Worm (Caenorhabditis elegans) whole organism, late embryonic: ENCODE measurements around the gene M04B2.4.

ENCODE experiments used
- C38D4.7 ChIP-seq: fragments of 200-800 bp; sonication (Bioruptor generic); optimal IDR thresholded peaks from 2 replicates; lab custom pipeline; 2018; ENCODE audit warnings: mild to moderate bottlenecking, missing genetic modification characterization, moderate library complexity, missing compliant biosample characterization
- K02D7.2 ChIP-seq: sonication (generic microtip); optimal IDR thresholded peaks from 2 replicates; lab custom pipeline; 2017; ENCODE audit warnings: mild to moderate bottlenecking, missing genetic modification characterization, missing compliant biosample characterization
- T23F11.4 ChIP-seq: fragments of 200-800 bp; sonication (Bioruptor generic); optimal IDR thresholded peaks from 2 replicates; lab custom pipeline; 2018; ENCODE audit warnings: mild to moderate bottlenecking, missing genetic modification characterization, missing compliant biosample characterization
- ahr-1 ChIP-seq: sonication (generic microtip); optimal IDR thresholded peaks from 2 replicates; lab custom pipeline; 2016; ENCODE audit warnings: missing genetic modification characterization, missing compliant biosample characterization
- ceh-19 ChIP-seq: fragments of 200-800 bp; sonication (Bioruptor generic); optimal IDR thresholded peaks from 2 replicates; lab custom pipeline; 2018; ENCODE audit warnings: mild to moderate bottlenecking, missing genetic modification characterization, missing compliant biosample characterization
- ceh-2 ChIP-seq: sonication (generic microtip); optimal IDR thresholded peaks from 2 replicates; lab custom pipeline; 2016; ENCODE audit warnings: missing genotype, missing genetic modification characterization, missing compliant biosample characterization
- ceh-22 ChIP-seq: sonication (generic microtip); optimal IDR thresholded peaks from 2 replicates; lab custom pipeline; 2017; ENCODE audit warnings: missing biosample characterization, missing genetic modification characterization
- ceh-30 ChIP-seq: fragments of 150-350 bp; optimal IDR thresholded peaks from 2 replicates; lab custom pipeline; 2014; ENCODE audit warnings: missing biosample characterization, missing genetic modification characterization
- ceh-31 ChIP-seq: sonication (generic microtip); optimal IDR thresholded peaks from 2 replicates; lab custom pipeline; 2016; ENCODE audit warnings: missing genetic modification characterization, missing compliant biosample characterization
- ceh-34 ChIP-seq: sonication (generic microtip); optimal IDR thresholded peaks from 2 replicates; lab custom pipeline; 2016; ENCODE audit warnings: mild to moderate bottlenecking, missing genetic modification characterization, missing compliant biosample characterization
- ceh-48 ChIP-seq: sonication (generic microtip); optimal IDR thresholded peaks from 2 replicates; lab custom pipeline; 2016; ENCODE audit warnings: missing genetic modification characterization, inconsistent platforms, missing compliant biosample characterization
- dmd-4 ChIP-seq: sonication (generic microtip); optimal IDR thresholded peaks from 2 replicates; lab custom pipeline; 2016; ENCODE audit warnings: borderline replicate concordance, missing genetic modification characterization, missing compliant biosample characterization
- dve-1 ChIP-seq: sonication (generic microtip); optimal IDR thresholded peaks from 2 replicates; lab custom pipeline; 2017; ENCODE audit warnings: antibody characterized with exemption, mild to moderate bottlenecking, missing genetic modification characterization, missing compliant biosample characterization
- elt-2 ChIP-seq: sonication (generic microtip); optimal IDR thresholded peaks from 2 replicates; lab custom pipeline; 2016; ENCODE audit warnings: missing genetic modification reagents, missing genetic modification characterization, missing compliant biosample characterization
- elt-4 ChIP-seq: sonication (generic microtip); optimal IDR thresholded peaks from 2 replicates; lab custom pipeline; 2016; ENCODE audit warnings: missing genetic modification characterization, missing compliant biosample characterization
- gmeb-2 ChIP-seq: sonication (generic microtip); optimal IDR thresholded peaks from 2 replicates; lab custom pipeline; 2016; ENCODE audit warnings: missing genetic modification characterization, inconsistent platforms, missing compliant biosample characterization
- hlh-13 ChIP-seq: fragments of 200-800 bp; sonication (Bioruptor generic); optimal IDR thresholded peaks from 2 replicates; lab custom pipeline; 2018; ENCODE audit warnings: mild to moderate bottlenecking, missing genetic modification characterization, missing compliant biosample characterization
- hlh-15 ChIP-seq: sonication (generic microtip); optimal IDR thresholded peaks from 2 replicates; lab custom pipeline; 2016; ENCODE audit warnings: missing genetic modification characterization, missing compliant biosample characterization
- hlh-30 ChIP-seq: sonication (generic microtip); optimal IDR thresholded peaks from 2 replicates; lab custom pipeline; 2017; ENCODE audit warnings: antibody characterized with exemption, missing genetic modification characterization, missing compliant biosample characterization; ENCODE audit not compliant: insufficient read depth
- hlh-6 ChIP-seq: sonication (generic microtip); optimal IDR thresholded peaks from 2 replicates; lab custom pipeline; 2016; ENCODE audit warnings: missing genotype, missing genetic modification characterization, missing compliant biosample characterization
- lim-6 ChIP-seq: sonication (generic microtip); optimal IDR thresholded peaks from 2 replicates; lab custom pipeline; 2016; ENCODE audit warnings: missing genetic modification characterization, missing compliant biosample characterization
- madf-2 ChIP-seq: sonication (generic microtip); optimal IDR thresholded peaks from 2 replicates; lab custom pipeline; 2017; ENCODE audit warnings: missing genetic modification characterization, missing compliant biosample characterization
- mec-3 ChIP-seq: sonication (generic microtip); optimal IDR thresholded peaks from 2 replicates; lab custom pipeline; 2016; ENCODE audit warnings: borderline replicate concordance, missing genetic modification characterization, missing compliant biosample characterization
- nfya-1 ChIP-seq: sonication (generic microtip); optimal IDR thresholded peaks from 2 replicates; lab custom pipeline; 2017; ENCODE audit warnings: missing genetic modification characterization, mild to moderate bottlenecking, missing compliant biosample characterization, antibody characterized with exemption, moderate library complexity
- nhr-11 ChIP-seq: fragments of 150-350 bp; optimal IDR thresholded peaks from 2 replicates; lab custom pipeline; 2014; ENCODE audit warnings: missing biosample characterization, missing genetic modification characterization
- odd-2 ChIP-seq: sonication (generic microtip); optimal IDR thresholded peaks from 2 replicates; lab custom pipeline; 2017; ENCODE audit warnings: antibody characterized with exemption, mild to moderate bottlenecking, missing genetic modification characterization, missing compliant biosample characterization
- pag-3 ChIP-seq: sonication (generic microtip); optimal IDR thresholded peaks from 2 replicates; lab custom pipeline; 2016; ENCODE audit warnings: missing compliant biosample characterization, missing genetic modification characterization, borderline replicate concordance
- pat-9 ChIP-seq: fragments of 200-800 bp; sonication (Bioruptor generic); optimal IDR thresholded peaks from 2 replicates; lab custom pipeline; 2018; ENCODE audit warnings: mild to moderate bottlenecking, missing genetic modification characterization, moderate library complexity, missing compliant biosample characterization
- pha-4 ChIP-seq: fragments of 150-350 bp; optimal IDR thresholded peaks from 2 replicates; lab custom pipeline; 2018; ENCODE audit warnings: missing biosample characterization, missing genetic modification reagents, missing genetic modification characterization
- pqm-1 ChIP-seq: sonication (generic microtip); optimal IDR thresholded peaks from 2 replicates; lab custom pipeline; 2016; ENCODE audit warnings: missing genetic modification characterization, missing compliant biosample characterization
- ref-2 ChIP-seq: sonication (generic microtip); optimal IDR thresholded peaks from 2 replicates; lab custom pipeline; 2016; ENCODE audit warnings: missing genetic modification characterization, missing compliant biosample characterization
- rnt-1 ChIP-seq: sonication (generic microtip); optimal IDR thresholded peaks from 2 replicates; lab custom pipeline; 2016; ENCODE audit warnings: missing genetic modification characterization, missing compliant biosample characterization
- sox-2 ChIP-seq: fragments of 200-800 bp; sonication (Bioruptor generic); IDR thresholded peaks from 2 replicates; pipeline ENCODE4 v1.3.6; 2022; ENCODE audit warnings: missing genetic modification reagents, missing genetic modification characterization, missing compliant biosample characterization
- sox-4 ChIP-seq: sonication (generic microtip); optimal IDR thresholded peaks from 2 replicates; lab custom pipeline; 2017; ENCODE audit warnings: mild to moderate bottlenecking, missing genetic modification characterization, inconsistent platforms, missing compliant biosample characterization
- tbx-2 ChIP-seq: sonication (generic microtip); optimal IDR thresholded peaks from 2 replicates; lab custom pipeline; 2016; ENCODE audit warnings: missing genetic modification characterization, missing compliant biosample characterization
- tbx-7 ChIP-seq: sonication (generic microtip); optimal IDR thresholded peaks from 2 replicates; lab custom pipeline; 2016; ENCODE audit warnings: missing genotype, missing genetic modification characterization, missing compliant biosample characterization
- ttx-3 ChIP-seq: sonication (generic microtip); optimal IDR thresholded peaks from 2 replicates; lab custom pipeline; 2016; ENCODE audit warnings: missing genetic modification reagents, missing genetic modification characterization, missing compliant biosample characterization
- unc-3 ChIP-seq, 2 experiments: fragments of 200-800 bp in 1 of 2; sonication (Bioruptor generic) in 1 of 2; sonication (generic microtip) in 1 of 2; conservative IDR thresholded peaks in 1 of 2; optimal IDR thresholded peaks in 1 of 2; 2 replicates each; pipeline versions ENCODE4 v1.3.6 to Lab custom; 2016 to 2022; ENCODE audit warnings: missing compliant biosample characterization in 2 of 2, missing genetic modification characterization in 2 of 2, missing genetic modification reagents in 1 of 2
- unc-42 ChIP-seq: sonication (generic microtip); optimal IDR thresholded peaks from 2 replicates; lab custom pipeline; 2016; ENCODE audit warnings: missing genotype, missing genetic modification characterization, missing compliant biosample characterization
- unc-55 ChIP-seq: sonication (generic microtip); optimal IDR thresholded peaks from 2 replicates; lab custom pipeline; 2017; ENCODE audit warnings: missing biosample characterization, missing genetic modification reagents, missing genetic modification characterization
- unc-86 ChIP-seq: sonication (generic microtip); optimal IDR thresholded peaks from 2 replicates; lab custom pipeline; 2016; ENCODE audit warnings: missing genetic modification characterization, missing compliant biosample characterization
- zip-5 ChIP-seq: sonication (generic microtip); optimal IDR thresholded peaks from 2 replicates; lab custom pipeline; 2016; ENCODE audit warnings: missing genetic modification characterization, missing compliant biosample characterization

The M04B2.4 gene

DNA sequence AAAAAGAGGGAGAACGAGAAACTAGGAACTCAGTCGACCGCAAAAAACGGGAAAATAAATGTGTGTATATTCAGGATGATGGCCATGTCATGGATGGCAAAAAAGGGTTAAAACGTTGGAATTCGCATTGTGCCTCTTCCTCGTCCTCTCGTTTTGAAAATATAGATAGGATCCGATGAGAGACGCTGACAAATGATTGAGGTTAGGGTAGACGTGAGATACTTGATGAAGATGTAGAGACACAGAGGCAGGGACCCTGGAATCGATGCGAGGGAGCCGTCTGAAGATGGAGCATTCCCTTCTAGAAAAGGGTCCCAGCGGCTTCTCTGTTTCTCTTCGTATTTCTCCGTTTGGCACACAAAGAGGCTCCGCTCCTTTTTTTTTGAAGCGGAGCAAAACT, 25.9 kb downstream of the M04B2.4 start:
- no peak for TF ChIP-seq pat-9 (tag; lab: Kevin White, UChicago)
- TF ChIP-seq ceh-19 (GFP tag; lab: Kevin White, UChicago) = peak; percentile 14
- TF ChIP-seq unc-42 (tag; lab: Kevin White, UChicago) = peak; percentile 64
- no peak for TF ChIP-seq pag-3
- no peak for TF ChIP-seq hlh-6 (tag; lab: Kevin White, UChicago)
- TF ChIP-seq ceh-22 = no peak
- peak; percentile 10 for TF ChIP-seq ceh-31
- TF ChIP-seq hlh-30 (tag; lab: Kevin White, UChicago) = no peak
- TF ChIP-seq ceh-48 (tag; lab: Kevin White, UChicago) = peak; percentile 50
- no peak for TF ChIP-seq tbx-7 (tag; lab: Kevin White, UChicago)
- no peak for TF ChIP-seq elt-4

DNA sequence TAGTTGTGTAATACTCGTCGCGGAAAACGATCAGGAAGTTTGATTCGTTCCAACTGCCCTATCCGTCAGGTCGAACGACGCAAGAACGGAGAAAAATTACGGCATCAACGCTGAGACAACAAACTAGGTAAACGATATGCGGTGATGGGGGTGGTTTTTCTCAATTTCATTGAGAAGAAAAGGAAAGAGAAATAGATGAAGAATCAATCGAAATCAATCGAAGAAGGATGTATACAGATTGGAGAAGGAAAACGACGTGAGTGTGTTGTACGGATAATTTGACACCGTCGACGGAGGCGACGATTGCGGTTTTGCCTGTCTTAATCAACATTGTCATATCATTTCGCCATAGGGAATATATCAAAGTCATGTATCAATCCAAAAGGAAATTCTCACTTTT, 26.9 kb downstream of the M04B2.4 start:
- TF ChIP-seq ttx-3 (tag; lab: Kevin White, UChicago) (no peak), dmd-4 (tag; lab: Kevin White, UChicago) (no peak), ceh-31 (no peak), nhr-11 (no peak), hlh-6 (tag; lab: Kevin White, UChicago) (no peak), elt-2 (tag; lab: Kevin White, UChicago) (no peak), rnt-1 (tag; lab: Kevin White, UChicago) (no peak)

DNA sequence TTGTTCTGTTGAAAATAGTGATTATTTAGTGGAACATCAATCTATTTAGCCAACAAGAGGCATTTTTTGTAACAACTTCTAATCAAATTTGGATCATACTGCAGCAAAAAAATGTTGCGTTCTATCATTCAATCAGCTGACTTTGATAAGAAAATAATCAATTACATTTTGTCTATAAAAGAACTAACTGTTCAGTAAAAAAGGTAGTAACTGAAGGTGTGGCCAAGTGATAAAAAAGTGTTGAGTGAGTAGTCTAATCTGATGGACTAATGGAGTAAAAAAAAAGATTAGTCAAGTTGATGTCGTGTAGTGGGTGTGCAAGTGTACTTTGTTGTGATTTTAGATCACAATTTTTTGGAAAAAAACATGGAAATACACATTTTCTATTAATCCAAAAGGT, 28.5 kb downstream of the M04B2.4 start:
- no peak for TF ChIP-seq unc-3 (GFP tag; conservative IDR thresholded peaks at IDR 0.05; lab: Robert Waterston, UW)
- no peak for TF ChIP-seq unc-3 (tag; optimal IDR thresholded peaks at IDR 0.05; lab: Kevin White, UChicago)
- no peak for TF ChIP-seq ref-2 (tag; lab: Kevin White, UChicago)
- no peak for TF ChIP-seq dve-1 (tag; lab: Kevin White, UChicago)
- TF ChIP-seq K02D7.2 (tag; lab: Kevin White, UChicago) = no peak
- TF ChIP-seq ceh-2 = no peak
- no peak for TF ChIP-seq ceh-30 (tag; lab: Kevin White, UChicago)
- TF ChIP-seq zip-5 (tag; lab: Kevin White, UChicago) = no peak
- no peak for TF ChIP-seq nfya-1 (tag; lab: Kevin White, UChicago)
- TF ChIP-seq ceh-34 (tag; lab: Kevin White, UChicago) = no peak
- TF ChIP-seq elt-4 = no peak
- TF ChIP-seq gmeb-2 (tag; lab: Kevin White, UChicago) = no peak
- TF ChIP-seq sox-2 (GFP tag; lab: Robert Waterston, UW) = no peak
- TF ChIP-seq lim-6 (tag; lab: Kevin White, UChicago) = no peak
- no peak for TF ChIP-seq mec-3 (tag; lab: Kevin White, UChicago)

DNA sequence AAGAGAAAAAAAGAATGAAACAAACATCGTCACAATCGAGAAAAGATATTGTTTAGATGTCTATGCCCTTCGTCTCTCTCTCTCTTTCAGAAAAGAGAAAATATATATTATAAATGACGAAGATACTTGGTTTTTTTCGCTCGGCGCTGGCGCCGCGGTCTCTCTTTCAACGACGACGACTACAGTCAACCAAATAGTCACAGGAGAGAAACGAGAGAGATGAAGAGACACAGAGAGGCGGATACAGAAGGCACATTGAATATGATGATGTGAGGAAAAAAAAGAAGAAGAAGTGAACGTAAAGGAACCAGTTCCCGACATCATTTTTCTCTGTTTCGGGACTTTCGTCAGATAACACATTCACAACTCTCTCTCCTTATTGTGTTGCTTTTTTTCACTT, 29.4 kb downstream of the M04B2.4 start:
- TF ChIP-seq K02D7.2 (tag; lab: Kevin White, UChicago) (no peak), unc-86 (no peak), pha-4 (no peak), C38D4.7 (GFP tag; lab: Kevin White, UChicago) (no peak), sox-4 (tag; lab: Kevin White, UChicago) (no peak), pat-9 (tag; lab: Kevin White, UChicago) (no peak), hlh-15 (no peak), dve-1 (tag; lab: Kevin White, UChicago) (no peak), ceh-34 (tag; lab: Kevin White, UChicago) (no peak), tbx-2 (tag; lab: Kevin White, UChicago) (no peak), madf-2 (tag; lab: Kevin White, UChicago) (no peak), hlh-13 (GFP tag; lab: Kevin White, UChicago) (no peak), pqm-1 (tag; lab: Kevin White, UChicago) (no peak), dmd-4 (tag; lab: Kevin White, UChicago) (no peak), T23F11.4 (GFP tag; lab: Kevin White, UChicago) (no peak), hlh-30 (tag; lab: Kevin White, UChicago) (no peak), unc-55 (GFP tag; lab: Kevin White, UChicago) (no peak), ahr-1 (tag; lab: Kevin White, UChicago) (no peak), gmeb-2 (tag; lab: Kevin White, UChicago) (no peak), odd-2 (tag; lab: Kevin White, UChicago) (no peak)
